Worm (Caenorhabditis elegans): ENCODE results near the gene bath-37.
A peak's percentile ranks its signal among the peaks of the same experiment; 100 is the strongest.

DNA sequence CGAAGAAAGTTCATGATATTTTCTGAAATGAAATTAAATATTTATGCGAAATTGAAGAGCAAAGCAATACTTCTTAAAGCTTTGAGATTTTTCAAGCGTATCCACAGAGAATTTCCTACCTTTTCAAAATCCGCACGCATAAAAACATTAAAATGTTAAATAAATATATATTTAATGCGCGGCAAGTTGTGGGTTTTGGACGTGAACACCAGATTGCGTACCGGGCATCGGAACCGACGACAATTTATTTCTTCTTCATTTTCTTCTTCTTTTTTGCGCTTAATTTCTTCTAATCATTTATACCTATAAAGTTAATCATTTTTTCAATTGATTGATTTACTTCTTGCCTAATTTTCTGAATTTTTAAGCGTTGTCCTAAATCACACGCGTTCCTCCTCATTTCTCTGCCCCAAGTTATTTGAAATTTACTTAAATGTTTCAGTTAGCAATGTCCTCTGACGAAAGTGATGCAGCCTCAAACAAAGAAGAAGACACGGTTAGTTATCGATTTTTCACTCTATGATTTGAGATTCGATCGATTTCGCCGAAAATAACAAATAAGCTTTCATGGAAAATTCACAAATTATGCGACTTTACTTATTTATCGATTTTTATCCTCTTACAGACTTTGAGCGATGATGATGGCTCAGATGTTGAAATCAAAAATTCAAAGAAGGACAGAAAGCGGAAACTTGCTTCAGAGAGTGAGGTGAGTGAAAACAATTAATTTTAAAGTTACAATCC, 17.5 kb upstream of the bath-37 start, which contains the start of the genes bre-5 and spt-5:
- TF ChIP-seq dao-5 (tag; optimal IDR thresholded peaks at IDR 0.05) (no peak), him-1 (tag; optimal IDR thresholded peaks at IDR 0.05) (no peak), W03F9.2 (tag; optimal IDR thresholded peaks at IDR 0.05) (peak; percentile 45)

Data from whole organism, L4/young adult.